Fruit fly (Drosophila melanogaster): ENCODE data around the gene Syx17.
A peak's percentile ranks its signal among the peaks of the same experiment; 100 is the strongest.

The Syx17 gene

DNA sequence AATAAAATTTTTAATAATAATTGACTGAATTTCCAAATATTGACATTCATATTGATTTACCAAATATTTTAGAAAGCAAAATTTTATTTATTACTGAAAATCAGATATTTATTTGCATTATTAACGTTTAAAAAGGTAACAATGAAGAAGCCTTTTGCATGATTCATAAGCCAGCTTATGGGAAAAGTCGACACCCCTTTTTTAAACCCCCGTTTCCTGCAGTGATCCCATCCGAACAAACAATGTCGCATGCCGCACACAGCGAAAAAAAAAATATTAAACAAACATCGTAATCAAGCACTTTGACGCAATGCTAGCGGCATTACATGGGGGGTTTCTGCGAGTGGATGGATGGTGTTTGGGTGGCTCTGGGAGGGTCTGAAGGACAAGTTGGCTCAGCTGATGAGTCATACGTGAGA lies 49.6 kb upstream of the Syx17 start (continued):
- peak; percentile 54 for TF ChIP-seq caup (GFP tag; optimal IDR thresholded peaks at IDR 0.05; ENCODE audit: severe bottlenecking)
- no peak for TF ChIP-seq CG31388 (GFP tag; optimal IDR thresholded peaks at IDR 0.05)
- peak; percentile 20 for TF ChIP-seq bab2 (GFP tag; optimal IDR thresholded peaks at IDR 0.05)
- no peak for TF ChIP-seq salm (tag; optimal IDR thresholded peaks at IDR 0.05)
- TF ChIP-seq Chrac-16 (GFP tag; optimal IDR thresholded peaks at IDR 0.05): no peak
- TF ChIP-seq Ravus (GFP tag; IDR thresholded peaks at IDR 0.05): no peak
- TF ChIP-seq Optix (GFP tag; IDR thresholded peaks at IDR 0.05): peak; percentile 43; the same call in 1 of the 3 replicates
- no peak for TF ChIP-seq Hand (GFP tag; optimal IDR thresholded peaks at IDR 0.05)
- TF ChIP-seq Gsc (GFP tag; IDR thresholded peaks at IDR 0.05): no peak
- TF ChIP-seq CG15601 (tag; optimal IDR thresholded peaks at IDR 0.05): no peak
- peak; percentile 2 for TF ChIP-seq odd (GFP tag; optimal IDR thresholded peaks at IDR 0.05)
- no peak for TF ChIP-seq CG13123 (GFP tag; optimal IDR thresholded peaks at IDR 0.05)
- no peak for TF ChIP-seq vnd (GFP tag; IDR thresholded peaks at IDR 0.05; ENCODE audit: partially characterized antibody)
- no peak for TF ChIP-seq az2 (GFP tag; optimal IDR thresholded peaks at IDR 0.05)
- TF ChIP-seq gfzf (GFP tag; optimal IDR thresholded peaks at IDR 0.05): no peak
- no peak for TF ChIP-seq hbn (GFP tag; IDR thresholded peaks at IDR 0.05; ENCODE audit: partially characterized antibody)
- TF ChIP-seq fd102C (GFP tag; optimal IDR thresholded peaks at IDR 0.05): no peak
- TF ChIP-seq sd (tag; optimal IDR thresholded peaks at IDR 0.05): peak; percentile 8
- no peak for TF ChIP-seq CG2199 (GFP tag; IDR thresholded peaks at IDR 0.05)
- TF ChIP-seq CG1792 (GFP tag; optimal IDR thresholded peaks at IDR 0.05): peak; percentile 22
- TF ChIP-seq CG10267 (tag; optimal IDR thresholded peaks at IDR 0.05): no peak
- TF ChIP-seq CG3281 (GFP tag; optimal IDR thresholded peaks at IDR 0.05): peak; percentile 30
- TF ChIP-seq B-H1 (GFP tag; IDR thresholded peaks at IDR 0.05): peak; percentile 21; the same call in 1 of the 3 replicates
- no peak for TF ChIP-seq aop (GFP tag; IDR thresholded peaks at IDR 0.05)
- no peak for TF ChIP-seq emc (GFP tag; optimal IDR thresholded peaks at IDR 0.05)
- no peak for TF ChIP-seq Aef1 (GFP tag; IDR thresholded peaks at IDR 0.05)
- peak; percentile 61; the same call in 1 of the 3 replicates for TF ChIP-seq CG11456 (GFP tag; IDR thresholded peaks at IDR 0.05)
- no peak for TF ChIP-seq ftz-f1 (GFP tag; optimal IDR thresholded peaks at IDR 0.05)
- TF ChIP-seq CG32532 (GFP tag; IDR thresholded peaks at IDR 0.05): peak; percentile 61
- TF ChIP-seq CG17186 (GFP tag; optimal IDR thresholded peaks at IDR 0.05): no peak
- no peak for TF ChIP-seq vfl (GFP tag; optimal IDR thresholded peaks at IDR 0.05)
- TF ChIP-seq CG12219 (GFP tag; optimal IDR thresholded peaks at IDR 0.05): no peak
- no peak for TF ChIP-seq HmgD (GFP tag; optimal IDR thresholded peaks at IDR 0.05)
- peak; percentile 59 for TF ChIP-seq oc (tag; optimal IDR thresholded peaks at IDR 0.05)
- TF ChIP-seq CG14441 (GFP tag; IDR thresholded peaks at IDR 0.05): 0 out of 2 replicates have a peak, but pooled peaks have one; percentile 24
- no peak for TF ChIP-seq Kr (GFP tag; optimal IDR thresholded peaks at IDR 0.05)
- TF ChIP-seq Myb (GFP tag; optimal IDR thresholded peaks at IDR 0.05): peak; percentile 17
- TF ChIP-seq CG17802 (tag; optimal IDR thresholded peaks at IDR 0.05): no peak
- peak; percentile 52; the same call in 1 of the 2 replicates for TF ChIP-seq Xrp1 (GFP tag; IDR thresholded peaks at IDR 0.05)
- TF ChIP-seq HmgZ (tag; optimal IDR thresholded peaks at IDR 0.05): no peak
- peak; percentile 30 for TF ChIP-seq CG12769 (tag; optimal IDR thresholded peaks at IDR 0.05)
- peak; percentile 46 for TF ChIP-seq nerfin-1 (tag; optimal IDR thresholded peaks at IDR 0.05)
- TF ChIP-seq D (optimal IDR thresholded peaks at IDR 0.05): no peak
- TF ChIP-seq D (GFP tag; optimal IDR thresholded peaks at IDR 0.05): peak; percentile 42
- no peak for TF ChIP-seq CG13296 (GFP tag; optimal IDR thresholded peaks at IDR 0.05)
- no peak for TF ChIP-seq pita (GFP tag; optimal IDR thresholded peaks at IDR 0.05)
- TF ChIP-seq bsh (GFP tag; optimal IDR thresholded peaks at IDR 0.05): peak in 1 of 2 experiments; percentile 8
- no peak for TF ChIP-seq CG43689 (GFP tag; IDR thresholded peaks at IDR 0.05)
- TF ChIP-seq org-1 (GFP tag; optimal IDR thresholded peaks at IDR 0.05): peak; percentile 26
- TF ChIP-seq CG17361 (GFP tag; IDR thresholded peaks at IDR 0.05): no peak; the same call in 2 of the 3 replicates
- TF ChIP-seq Rfx (GFP tag; IDR thresholded peaks at IDR 0.05): peak; percentile 67
